Fruit fly (Drosophila melanogaster): ENCODE measurements around the gene tadr.

tadr gene

dm6 chr2L:21062611-21063010, 12.6 kb upstream of the tadr start (continued):
- TF ChIP-seq lab (GFP tag; optimal IDR thresholded peaks at IDR 0.05) (peak; percentile 45), schlank (tag; optimal IDR thresholded peaks at IDR 0.05) (no peak), onecut (GFP tag; IDR thresholded peaks at IDR 0.05) (0 out of 2 replicates have a peak, but pooled peaks have one; percentile 14), CG7987 (GFP tag; optimal IDR thresholded peaks at IDR 0.05) (peak; percentile 13), CG12155 (GFP tag; optimal IDR thresholded peaks at IDR 0.05) (no peak), CG13894 (tag; optimal IDR thresholded peaks at IDR 0.05) (peak; percentile 78), CG10565 (GFP tag; optimal IDR thresholded peaks at IDR 0.05) (no peak), CG16863 (GFP tag; optimal IDR thresholded peaks at IDR 0.05) (no peak), CG3838 (GFP tag; optimal IDR thresholded peaks at IDR 0.05) (no peak), tx (GFP tag; optimal IDR thresholded peaks at IDR 0.05) (no peak), pfk (GFP tag; optimal IDR thresholded peaks at IDR 0.05) (no peak), trh (GFP tag; optimal IDR thresholded peaks at IDR 0.05) (no peak), gsb (GFP tag; IDR thresholded peaks at IDR 0.05) (no peak), ci (GFP tag; IDR thresholded peaks at IDR 0.05) (peak; percentile 51; the same call in 1 of the 3 replicates), croc (GFP tag; conservative IDR thresholded peaks at IDR 0.05) (no peak), CG9797 (GFP tag; optimal IDR thresholded peaks at IDR 0.05) (no peak), aop (GFP tag; IDR thresholded peaks at IDR 0.05) (no peak), CG4328 (GFP tag; optimal IDR thresholded peaks at IDR 0.05) (no peak), CG2678 (tag; optimal IDR thresholded peaks at IDR 0.05) (peak; percentile 41), CG17568 (GFP tag; optimal IDR thresholded peaks at IDR 0.05) (no peak), wor (GFP tag; IDR thresholded peaks at IDR 0.05) (no peak), Poxn (GFP tag; IDR thresholded peaks at IDR 0.05) (no peak), Hand (GFP tag; optimal IDR thresholded peaks at IDR 0.05) (no peak), ac (GFP tag; optimal IDR thresholded peaks at IDR 0.05) (no peak), CG14050 (GFP tag; IDR thresholded peaks at IDR 0.05) (no peak), CG34422 (GFP tag; IDR thresholded peaks at IDR 0.05) (no peak), tap (tag; optimal IDR thresholded peaks at IDR 0.05) (no peak), CG10462 (GFP tag; optimal IDR thresholded peaks at IDR 0.05) (no peak), CG6765 (GFP tag; optimal IDR thresholded peaks at IDR 0.05) (no peak), CG31365 (tag; optimal IDR thresholded peaks at IDR 0.05) (no peak), CG17328 (GFP tag; IDR thresholded peaks at IDR 0.05) (no peak), pan (optimal IDR thresholded peaks at IDR 0.05) (no peak), pan (GFP tag; optimal IDR thresholded peaks at IDR 0.05 in 1 of 2, IDR thresholded peaks at IDR 0.05 in 1 of 2) (no peak), gro (GFP tag; optimal IDR thresholded peaks at IDR 0.05) (no peak), CG17361 (GFP tag; IDR thresholded peaks at IDR 0.05) (no peak), CG11695 (GFP tag; IDR thresholded peaks at IDR 0.05) (no peak), Ets65A (GFP tag) (no peak), cg (GFP tag; optimal IDR thresholded peaks at IDR 0.05) (no peak), Asciz (GFP tag; optimal IDR thresholded peaks at IDR 0.05) (peak; percentile 36), CG4360 (GFP tag; IDR thresholded peaks at IDR 0.05) (no peak), sr (GFP tag; IDR thresholded peaks at IDR 0.05) (no peak), cwo (GFP tag; optimal IDR thresholded peaks at IDR 0.05) (peak; percentile 71), CG1832 (GFP tag; optimal IDR thresholded peaks at IDR 0.05) (no peak), Awh (GFP tag; IDR thresholded peaks at IDR 0.05) (peak; percentile 46; the same call in 1 of the 2 replicates), CG8089 (GFP tag; optimal IDR thresholded peaks at IDR 0.05) (no peak), Vsx1 (GFP tag; optimal IDR thresholded peaks at IDR 0.05) (peak; percentile 26), Hr51 (GFP tag; optimal IDR thresholded peaks at IDR 0.05) (no peak), CG32532 (GFP tag; IDR thresholded peaks at IDR 0.05) (no peak), esg (GFP tag; conservative IDR thresholded peaks at IDR 0.05) (no peak), HHEX (GFP tag; optimal IDR thresholded peaks at IDR 0.05) (no peak), scrt (GFP tag; optimal IDR thresholded peaks at IDR 0.05) (no peak)

All from whole organism, embryonic.